Worm (Caenorhabditis elegans): Measurements from ENCODE around the gene rep-1.

The rep-1 gene

DNA sequence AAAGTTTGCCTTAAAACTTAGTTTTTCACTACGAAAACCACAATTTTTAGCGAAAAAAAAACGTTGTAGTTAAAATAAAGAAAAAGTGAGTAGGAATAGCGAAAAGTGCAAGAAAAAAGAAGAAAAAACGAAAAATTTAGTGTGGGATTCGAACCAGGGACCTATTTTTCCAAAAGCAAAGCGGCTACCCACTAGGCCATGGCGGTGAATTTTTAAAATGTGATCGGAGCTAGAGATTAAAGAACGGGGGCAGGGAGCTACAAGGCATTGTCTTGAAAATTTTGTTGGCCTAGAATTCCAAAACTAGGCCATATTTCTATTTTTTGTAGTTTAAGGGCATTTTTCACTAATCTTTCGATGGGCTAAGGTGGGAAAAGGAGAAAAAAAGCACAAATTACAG lies 33.7 kb downstream of the rep-1 start (continued):
- TF ChIP-seq nhr-27 (tag; optimal IDR thresholded peaks at IDR 0.05) = no peak
- peak; percentile 30 for TF ChIP-seq mxl-1 (tag; optimal IDR thresholded peaks at IDR 0.05)
- TF ChIP-seq lin-35 (GFP tag; optimal IDR thresholded peaks at IDR 0.05) = no peak
- TF ChIP-seq attf-5 (GFP tag; optimal IDR thresholded peaks at IDR 0.05) = no peak
- TF ChIP-seq cebp-1 (GFP tag; IDR thresholded peaks at IDR 0.05) = peak; percentile 34; the same call in 1 of the 2 replicates
- TF ChIP-seq cebp-1 (tag; optimal IDR thresholded peaks at IDR 0.05) = no peak
- no peak for TF ChIP-seq ceh-27 (GFP tag; optimal IDR thresholded peaks at IDR 0.05)
- no peak for TF ChIP-seq tlf-1 (GFP tag; optimal IDR thresholded peaks at IDR 0.05)
- no peak for TF ChIP-seq let-607 (tag; optimal IDR thresholded peaks at IDR 0.05)
- TF ChIP-seq pbrm-1 (GFP tag; IDR thresholded peaks at IDR 0.05) = no peak
- TF ChIP-seq ceh-58 (GFP tag; IDR thresholded peaks at IDR 0.05) = no peak
- TF ChIP-seq sdz-38 (tag; optimal IDR thresholded peaks at IDR 0.05) = no peak
- peak; percentile 59 for TF ChIP-seq rpc-1 (optimal IDR thresholded peaks at IDR 0.05)
- TF ChIP-seq rpc-1 (tag; optimal IDR thresholded peaks at IDR 0.05) = peak; percentile 71
- TF ChIP-seq ets-4 (GFP tag; optimal IDR thresholded peaks at IDR 0.05) = no peak
- no peak for TF ChIP-seq aptf-2 (GFP tag; conservative IDR thresholded peaks at IDR 0.05)
- TF ChIP-seq athp-1 (tag; optimal IDR thresholded peaks at IDR 0.05) = peak; percentile 53
- no peak for TF ChIP-seq madf-3 (GFP tag; IDR thresholded peaks at IDR 0.05)
- peak; percentile 50; the same call in 1 of the 2 replicates for TF ChIP-seq ceh-40 (GFP tag; IDR thresholded peaks at IDR 0.05)
- no peak for TF ChIP-seq hsf-1 (GFP tag; IDR thresholded peaks at IDR 0.05)
- TF ChIP-seq F22D6.2 (tag; optimal IDR thresholded peaks at IDR 0.05) = no peak
- no peak for TF ChIP-seq B0336.3 (GFP tag; IDR thresholded peaks at IDR 0.05)
- no peak for TF ChIP-seq snpc-3.4 (tag; optimal IDR thresholded peaks at IDR 0.05)
- TF ChIP-seq akir-1 (GFP tag; optimal IDR thresholded peaks at IDR 0.05) = no peak
- peak; percentile 88 for TF ChIP-seq tbp1 (GFP tag; optimal IDR thresholded peaks at IDR 0.05)
- TF ChIP-seq atf-7 (tag; optimal IDR thresholded peaks at IDR 0.05) = no peak
- no peak for TF ChIP-seq T26A5.8 (tag; optimal IDR thresholded peaks at IDR 0.05)
- no peak for TF ChIP-seq F39B2.1 (GFP tag; IDR thresholded peaks at IDR 0.05)
- TF ChIP-seq F49E8.2 (tag; optimal IDR thresholded peaks at IDR 0.05; ENCODE audit: insufficient read depth) = no peak
- TF ChIP-seq aptf-3 (GFP tag; IDR thresholded peaks at IDR 0.05) = no peak
- TF ChIP-seq K11D2.4 (GFP tag; IDR thresholded peaks at IDR 0.05) = no peak
- no peak for TF ChIP-seq fkh-3 (tag; optimal IDR thresholded peaks at IDR 0.05)
- TF ChIP-seq ztf-28 (GFP tag; IDR thresholded peaks at IDR 0.05) = 0 out of 2 replicates have a peak, but pooled peaks have one; percentile 37
- no peak for TF ChIP-seq lin-40 (tag; optimal IDR thresholded peaks at IDR 0.05)
- TF ChIP-seq rec-8 (tag; optimal IDR thresholded peaks at IDR 0.05) = peak in 1 of 2 experiments; percentile 68
- no peak for TF ChIP-seq T07F8.4 (tag; optimal IDR thresholded peaks at IDR 0.05)
- peak; percentile 16 for TF ChIP-seq lsl-1 (GFP tag; optimal IDR thresholded peaks at IDR 0.05)
- TF ChIP-seq ama-1 (optimal IDR thresholded peaks at IDR 0.05) = no peak
- peak in 1 of 2 experiments; percentile 31 for TF ChIP-seq ama-1 (GFP tag; optimal IDR thresholded peaks at IDR 0.05)
- no peak for TF ChIP-seq mcd-1 (GFP tag; IDR thresholded peaks at IDR 0.05)
- TF ChIP-seq Y67H2A.10 (GFP tag; conservative IDR thresholded peaks at IDR 0.05) = no peak
- peak; percentile 61 for TF ChIP-seq B0261.1 (tag; optimal IDR thresholded peaks at IDR 0.05)
- no peak for TF ChIP-seq F52B5.7 (tag; optimal IDR thresholded peaks at IDR 0.05)
- no peak for TF ChIP-seq C06A6.2 (GFP tag; conservative IDR thresholded peaks at IDR 0.05)
- no peak for TF ChIP-seq F57C9.4 (tag; optimal IDR thresholded peaks at IDR 0.05)
- TF ChIP-seq rcor-1 (GFP tag; IDR thresholded peaks at IDR 0.05) = no peak
- TF ChIP-seq madf-8 (GFP tag; conservative IDR thresholded peaks at IDR 0.05) = no peak
- no peak for TF ChIP-seq Y53G8AR.9 (GFP tag; conservative IDR thresholded peaks at IDR 0.05)

Measured in whole organism, young adult.